Worm (Caenorhabditis elegans) whole organism, late embryonic: Measurements from ENCODE around the gene gpa-17.

Source experiments
- dve-1 ChIP-seq: sonication (generic microtip); optimal IDR thresholded peaks from 2 replicates; lab custom pipeline; 2017; ENCODE audit warnings: antibody characterized with exemption, mild to moderate bottlenecking, missing genetic modification characterization, missing compliant biosample characterization
- elt-2 ChIP-seq: sonication (generic microtip); optimal IDR thresholded peaks from 2 replicates; lab custom pipeline; 2016; ENCODE audit warnings: missing genetic modification reagents, missing genetic modification characterization, missing compliant biosample characterization
- fkh-6 ChIP-seq: sonication (generic microtip); optimal IDR thresholded peaks from 2 replicates; lab custom pipeline; 2016; ENCODE audit warnings: missing genetic modification characterization, missing compliant biosample characterization
- hlh-30 ChIP-seq: sonication (generic microtip); optimal IDR thresholded peaks from 2 replicates; lab custom pipeline; 2017; ENCODE audit warnings: antibody characterized with exemption, missing genetic modification characterization, missing compliant biosample characterization; ENCODE audit not compliant: insufficient read depth
- lin-11 ChIP-seq: fragments of 200-800 bp; sonication (Bioruptor generic); optimal IDR thresholded peaks from 2 replicates; lab custom pipeline; 2018; ENCODE audit warnings: mild to moderate bottlenecking, missing genetic modification characterization, missing compliant biosample characterization
- nhr-232 ChIP-seq: sonication (generic microtip); optimal IDR thresholded peaks from 2 replicates; lab custom pipeline; 2016; ENCODE audit warnings: missing genetic modification characterization, missing compliant biosample characterization
- npax-4 ChIP-seq: sonication (generic microtip); optimal IDR thresholded peaks from 2 replicates; lab custom pipeline; 2016; ENCODE audit warnings: missing genetic modification characterization, missing compliant biosample characterization
- pag-3 ChIP-seq: sonication (generic microtip); optimal IDR thresholded peaks from 2 replicates; lab custom pipeline; 2016; ENCODE audit warnings: missing compliant biosample characterization, missing genetic modification characterization, borderline replicate concordance
- tbx-7 ChIP-seq: sonication (generic microtip); optimal IDR thresholded peaks from 2 replicates; lab custom pipeline; 2016; ENCODE audit warnings: missing genotype, missing genetic modification characterization, missing compliant biosample characterization
- unc-55 ChIP-seq: sonication (generic microtip); optimal IDR thresholded peaks from 2 replicates; lab custom pipeline; 2017; ENCODE audit warnings: missing biosample characterization, missing genetic modification reagents, missing genetic modification characterization

DNA sequence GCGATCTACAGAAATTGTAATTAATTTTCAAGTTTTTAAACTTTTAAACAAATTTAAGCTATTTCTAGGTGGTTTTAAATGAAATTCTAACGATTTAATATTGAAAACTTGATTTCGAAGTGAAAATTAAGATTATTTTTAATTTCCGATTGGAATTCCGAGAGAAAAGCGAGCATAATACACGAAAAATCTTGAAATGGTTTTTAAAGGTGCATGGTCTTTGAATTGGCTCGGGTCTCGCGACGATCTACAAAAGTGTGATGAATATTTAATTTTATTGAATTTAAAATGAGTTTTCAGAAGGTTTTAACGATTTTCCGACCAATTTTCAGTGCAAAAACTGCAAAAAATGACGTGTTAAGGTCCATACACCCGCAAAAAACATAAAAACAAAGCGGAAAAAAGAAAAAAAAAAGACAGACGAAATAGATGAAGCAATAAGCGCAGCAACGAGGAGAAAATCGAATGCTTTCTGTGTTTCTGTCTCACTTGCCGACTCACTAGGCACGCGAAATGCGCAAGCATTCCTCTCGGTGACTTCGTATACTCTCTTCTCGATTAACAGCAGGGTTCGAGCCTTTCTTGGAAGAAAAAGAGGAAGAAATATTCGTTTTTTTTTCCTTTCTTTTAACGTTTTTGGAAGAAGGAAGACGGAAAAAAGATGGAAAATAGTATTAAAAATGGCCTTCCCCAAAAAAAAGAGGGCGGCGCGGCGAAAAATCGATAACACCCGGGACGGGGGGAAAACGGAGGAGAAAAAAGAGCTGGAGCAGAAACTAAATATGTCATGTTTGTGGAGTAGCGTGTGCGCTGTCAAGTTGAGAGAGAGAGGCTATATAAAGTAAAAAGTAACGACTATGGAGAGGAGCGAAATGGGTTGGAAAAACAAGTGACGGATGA lies 9.7 kb upstream of the gpa-17 start:
- TF ChIP-seq dve-1 (tag; lab: Kevin White, UChicago) (no peak), lin-11 (tag; lab: Kevin White, UChicago) (peak; percentile 20), fkh-6 (tag; lab: Kevin White, UChicago) (no peak), pag-3 (tag; lab: Kevin White, UChicago) (no peak), tbx-7 (tag; lab: Kevin White, UChicago) (no peak), elt-2 (tag; lab: Kevin White, UChicago) (no peak), nhr-232 (tag; lab: Kevin White, UChicago) (no peak), unc-55 (GFP tag; lab: Kevin White, UChicago) (no peak), npax-4 (no peak), hlh-30 (tag; lab: Kevin White, UChicago) (no peak)
